Worm (Caenorhabditis elegans) whole organism, L1 larva: ENCODE measurements around the gene F42G2.2.

Experiments used
- C16A3.4 ChIP-seq: fragments of 150-350 bp; optimal IDR thresholded peaks from 2 replicates; lab custom pipeline; 2014; ENCODE audit warnings: missing biosample characterization, missing genetic modification characterization
- aha-1 ChIP-seq: fragments of 150-350 bp; optimal IDR thresholded peaks from 2 replicates; lab custom pipeline; 2014; ENCODE audit warnings: missing biosample characterization, missing genetic modification characterization
- alr-1 ChIP-seq: fragments of 200-800 bp; sonication (Bioruptor generic); optimal IDR thresholded peaks from 2 replicates; lab custom pipeline; 2018; ENCODE audit warnings: borderline replicate concordance, mild to moderate bottlenecking, missing genetic modification characterization, missing compliant biosample characterization
- ama-1 ChIP-seq: fragments of 150-350 bp; optimal IDR thresholded peaks from 2 replicates; lab custom pipeline; 2014
- blmp-1 ChIP-seq: fragments of 150-350 bp; optimal IDR thresholded peaks from 2 replicates; lab custom pipeline; 2014; ENCODE audit warnings: missing biosample characterization, missing genetic modification characterization
- ceh-8 ChIP-seq: fragments of 200-800 bp; sonication (Bioruptor generic); optimal IDR thresholded peaks from 2 replicates; lab custom pipeline; 2018; ENCODE audit warnings: mild to moderate bottlenecking, missing genetic modification characterization, moderate library complexity, missing compliant biosample characterization
- ceh-88 ChIP-seq: fragments of 200-800 bp; sonication (Bioruptor generic); IDR thresholded peaks from 2 replicates; pipeline ENCODE4 v1.3.6; 2022; ENCODE audit warnings: missing genetic modification characterization, missing compliant biosample characterization
- dsc-1 ChIP-seq: sonication (generic microtip); optimal IDR thresholded peaks from 2 replicates; lab custom pipeline; 2016; ENCODE audit warnings: mild to moderate bottlenecking, missing genetic modification characterization, missing compliant biosample characterization
- efl-1 ChIP-seq, 4 experiments: fragments of 150-350 bp; optimal IDR thresholded peaks in 3 of 4; peaks in 1 of 4; 1 replicate in 1 of 4; 2 replicates in 3 of 4; lab custom pipeline; 2014; ENCODE audit warnings: missing biosample characterization in 2 of 4, missing genetic modification characterization in 2 of 4, missing genetic modification reagents in 2 of 4
- egl-27 ChIP-seq, 2 experiments: fragments of 150-350 bp in 1 of 2; sonication (generic microtip); optimal IDR thresholded peaks; 3 replicates each; lab custom pipeline; 2017 to 2018; ENCODE audit warnings: missing biosample characterization in 2 of 2, missing genetic modification characterization in 2 of 2, missing genetic modification reagents in 2 of 2
- ets-5 ChIP-seq: fragments of 200-800 bp; sonication (Bioruptor generic); IDR thresholded peaks from 2 replicates; pipeline ENCODE4 v1.3.6; 2022; ENCODE audit warnings: missing genetic modification characterization, missing compliant biosample characterization
- fkh-10 ChIP-seq: sonication (generic microtip); optimal IDR thresholded peaks from 2 replicates; lab custom pipeline; 2017; ENCODE audit warnings: missing biosample characterization, missing genetic modification reagents, missing genetic modification characterization
- fkh-4 ChIP-seq: sonication (generic microtip); optimal IDR thresholded peaks from 2 replicates; lab custom pipeline; 2016; ENCODE audit warnings: missing compliant biosample characterization, missing genetic modification characterization, borderline replicate concordance
- fos-1 ChIP-seq: fragments of 150-350 bp; optimal IDR thresholded peaks from 2 replicates; lab custom pipeline; 2014; ENCODE audit warnings: missing biosample characterization, missing genetic modification characterization
- grh-1 ChIP-seq: fragments of 200-800 bp; sonication (Bioruptor generic); IDR thresholded peaks from 2 replicates; pipeline ENCODE4 v1.3.6; 2022; ENCODE audit warnings: missing genetic modification reagents, missing genetic modification characterization, missing compliant biosample characterization
- hlh-17 ChIP-seq: fragments of 200-800 bp; sonication (Bioruptor generic); optimal IDR thresholded peaks from 2 replicates; lab custom pipeline; 2018; ENCODE audit warnings: missing genetic modification characterization, mild to moderate bottlenecking, missing compliant biosample characterization, moderate library complexity, borderline replicate concordance
- hpl-2 ChIP-seq: fragments of 150-350 bp; optimal IDR thresholded peaks from 2 replicates; lab custom pipeline; 2014; ENCODE audit warnings: missing biosample characterization, missing genetic modification reagents, missing genetic modification characterization
- irx-1 ChIP-seq: sonication (generic microtip); optimal IDR thresholded peaks from 2 replicates; lab custom pipeline; 2016; ENCODE audit warnings: missing genetic modification characterization, missing compliant biosample characterization
- isw-1 ChIP-seq: fragments of 200-800 bp; sonication (Bioruptor generic); IDR thresholded peaks from 2 replicates; pipeline ENCODE4 v1.3.6; 2022; ENCODE audit warnings: missing genetic modification characterization, missing compliant biosample characterization
- jun-1 ChIP-seq: fragments of 150-350 bp; optimal IDR thresholded peaks from 2 replicates; lab custom pipeline; 2014; ENCODE audit warnings: missing biosample characterization, missing genetic modification reagents, missing genetic modification characterization
- lin-13 ChIP-seq: fragments of 150-350 bp; optimal IDR thresholded peaks from 2 replicates; lab custom pipeline; 2014; ENCODE audit warnings: missing biosample characterization, missing genetic modification reagents, missing genetic modification characterization
- lin-39 ChIP-seq: fragments of 150-350 bp; optimal IDR thresholded peaks from 2 replicates; lab custom pipeline; 2014; ENCODE audit warnings: missing biosample characterization, missing genetic modification reagents, missing genetic modification characterization
- nhr-11 ChIP-seq: fragments of 150-350 bp; optimal IDR thresholded peaks from 2 replicates; lab custom pipeline; 2014; ENCODE audit warnings: missing biosample characterization, missing genetic modification characterization
- nhr-12 ChIP-seq: sonication (generic microtip); optimal IDR thresholded peaks from 2 replicates; lab custom pipeline; 2017; ENCODE audit warnings: missing biosample characterization, missing genetic modification characterization
- nhr-28 ChIP-seq: fragments of 150-350 bp; optimal IDR thresholded peaks from 2 replicates; lab custom pipeline; 2014; ENCODE audit warnings: missing biosample characterization, missing genetic modification characterization
- nhr-71 ChIP-seq: sonication (generic microtip); optimal IDR thresholded peaks from 2 replicates; lab custom pipeline; 2016; ENCODE audit warnings: mild to moderate bottlenecking, missing genetic modification characterization, moderate library complexity, missing compliant biosample characterization
- nhr-77 ChIP-seq: fragments of 150-350 bp; optimal IDR thresholded peaks from 2 replicates; lab custom pipeline; 2014; ENCODE audit warnings: missing biosample characterization, missing genetic modification characterization
- nhr-85 ChIP-seq: sonication (generic microtip); peaks from one replicate; lab custom pipeline; 2016; ENCODE audit warnings: missing genetic modification characterization, inconsistent platforms, missing compliant biosample characterization
- pag-3 ChIP-seq: sonication (generic microtip); optimal IDR thresholded peaks from 2 replicates; lab custom pipeline; 2017; ENCODE audit warnings: missing genetic modification characterization, mild to moderate bottlenecking, missing compliant biosample characterization, antibody characterized with exemption, borderline replicate concordance; ENCODE audit not compliant: insufficient read depth
- pqm-1 ChIP-seq: sonication (generic microtip); optimal IDR thresholded peaks from 3 replicates; lab custom pipeline; 2017; ENCODE audit warnings: missing biosample characterization, missing genetic modification characterization
- rnt-1 ChIP-seq: sonication (generic microtip); optimal IDR thresholded peaks from 2 replicates; lab custom pipeline; 2016; ENCODE audit warnings: mild to moderate bottlenecking, missing genetic modification characterization, moderate library complexity, missing compliant biosample characterization
- snpc-4 ChIP-seq: fragments of 150-350 bp; optimal IDR thresholded peaks from 2 replicates; lab custom pipeline; 2014; ENCODE audit warnings: missing biosample characterization, missing genetic modification characterization
- sox-4 ChIP-seq: sonication (generic microtip); optimal IDR thresholded peaks from 2 replicates; lab custom pipeline; 2016; ENCODE audit warnings: missing genetic modification characterization, missing compliant biosample characterization
- swsn-7 ChIP-seq: sonication (generic microtip); optimal IDR thresholded peaks from 2 replicates; lab custom pipeline; 2016; ENCODE audit warnings: missing genetic modification characterization, missing compliant biosample characterization
- tbx-2 ChIP-seq: sonication (generic microtip); optimal IDR thresholded peaks from 2 replicates; lab custom pipeline; 2016; ENCODE audit warnings: missing genetic modification characterization, missing compliant biosample characterization
- tlp-1 ChIP-seq: fragments of 150-350 bp; optimal IDR thresholded peaks from 2 replicates; lab custom pipeline; 2014; ENCODE audit warnings: missing biosample characterization, missing genetic modification characterization
- unc-130 ChIP-seq: fragments of 150-350 bp; optimal IDR thresholded peaks from 2 replicates; lab custom pipeline; 2017; ENCODE audit warnings: missing biosample characterization, missing genetic modification characterization, inconsistent platforms
- unc-30 ChIP-seq: sonication (generic microtip); optimal IDR thresholded peaks from 2 replicates; lab custom pipeline; 2017; ENCODE audit warnings: missing biosample characterization, missing genetic modification characterization
- zag-1 ChIP-seq: fragments of 150-350 bp; optimal IDR thresholded peaks from 2 replicates; lab custom pipeline; 2014; ENCODE audit warnings: missing biosample characterization, missing genetic modification characterization
- zip-4 ChIP-seq: fragments of 200-800 bp; sonication (Bioruptor generic); optimal IDR thresholded peaks from 2 replicates; lab custom pipeline; 2018; ENCODE audit warnings: mild to moderate bottlenecking, missing genetic modification characterization, moderate library complexity, missing compliant biosample characterization
- ztf-11 ChIP-seq, 2 experiments: sonication (generic microtip); optimal IDR thresholded peaks; 2 replicates each; lab custom pipeline; 2016 to 2017; ENCODE audit warnings: missing genetic modification characterization in 2 of 2, missing biosample characterization in 1 of 2, missing compliant biosample characterization in 1 of 2
- ztf-4 ChIP-seq: fragments of 150-350 bp; optimal IDR thresholded peaks from 2 replicates; lab custom pipeline; 2014; ENCODE audit warnings: missing biosample characterization, missing genetic modification characterization

F42G2.2 gene

ce11 chrII:2383334-2383733 lies 38.7 kb upstream of the F42G2.2 start, which contains the start of gene F16G10.8:
Gene F16G10.8 (minus strand): TSS chrII:2383434.
- TF ChIP-seq alr-1 (tag; lab: Kevin White, UChicago) (no peak), swsn-7 (tag; lab: Kevin White, UChicago) (no peak), egl-27 (tag; optimal IDR thresholded peaks at IDR 0.05; lab: Kevin White, UChicago) (no peak), unc-30 (tag; lab: Kevin White, UChicago) (no peak), zag-1 (no peak), dsc-1 (tag; lab: Kevin White, UChicago) (no peak), efl-1 (optimal IDR thresholded peaks at IDR 0.05; lab: Kevin White, UChicago) (no peak), efl-1 (GFP tag; optimal IDR thresholded peaks at IDR 0.05 in 1 of 2; lab: Kevin White, UChicago) (no peak), rnt-1 (tag; lab: Kevin White, UChicago) (no peak), ets-5 (GFP tag; lab: Robert Waterston, UW) (no peak), isw-1 (GFP tag; lab: Robert Waterston, UW) (no peak), ztf-4 (tag; lab: Kevin White, UChicago) (no peak), nhr-71 (no peak), tbx-2 (tag; lab: Kevin White, UChicago) (no peak)
- TF ChIP-seq, all 84 proteins: peak for 0

DNA sequence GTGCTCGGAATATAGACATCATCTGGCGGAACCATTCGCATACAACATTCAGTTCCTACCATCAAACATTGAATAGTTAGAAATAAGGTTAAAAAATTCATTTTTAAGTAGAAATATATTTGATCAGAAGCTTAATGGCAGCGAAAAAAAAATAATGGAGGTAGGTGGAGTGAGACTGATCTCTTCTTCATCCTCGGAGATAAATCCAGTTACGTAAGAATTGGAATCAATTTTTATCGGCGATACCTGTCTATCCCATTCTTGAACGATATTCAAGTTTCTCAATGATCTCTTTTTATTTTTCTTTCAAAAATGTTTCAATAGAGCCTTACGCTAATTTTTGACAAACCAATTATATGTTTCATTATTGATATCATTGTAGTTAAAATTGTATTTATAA lies 36.5 kb upstream of the F42G2.2 start, which contains the start of gene F16G10.9:
F16G10.9 (minus strand) TSS at position 101 of the 400 bp plus-strand sequence.
- TF ChIP-seq jun-1 (tag; lab: Kevin White, UChicago) (no peak), nhr-11 (tag; lab: Kevin White, UChicago) (no peak), hlh-17 (no peak), aha-1 (tag; lab: Kevin White, UChicago) (no peak), nhr-28 (tag; lab: Kevin White, UChicago) (no peak), ceh-8 (GFP tag; lab: Kevin White, UChicago) (no peak), nhr-12 (no peak), fos-1 (tag; lab: Kevin White, UChicago) (no peak), tlp-1 (no peak), pqm-1 (tag; lab: Kevin White, UChicago) (no peak), sox-4 (tag; lab: Kevin White, UChicago) (no peak), grh-1 (no peak), zag-1 (no peak), ceh-88 (no peak), ztf-11 (tag; optimal IDR thresholded peaks at IDR 0.05; lab: Kevin White, UChicago) (no peak), unc-130 (tag; lab: Kevin White, UChicago) (no peak), lin-39 (no peak), snpc-4 (tag; lab: Kevin White, UChicago) (no peak), ama-1 (lab: Kevin White, UChicago) (no peak), nhr-85 (tag; lab: Kevin White, UChicago) (no peak)

ce11 chrII:2390884-2391283 lies 31.1 kb upstream of the F42G2.2 start, which contains the start of gene F16G10.10:
Gene F16G10.10 (minus strand): TSS chrII:2390984.
- TF ChIP-seq snpc-4 (tag; lab: Kevin White, UChicago) (no peak), nhr-71 (no peak), hpl-2 (GFP tag; lab: Kevin White, UChicago) (no peak), zag-1 (no peak), C16A3.4 (tag; lab: Kevin White, UChicago) (no peak), pag-3 (tag; lab: Kevin White, UChicago) (no peak), fkh-4 (tag; lab: Kevin White, UChicago) (no peak), lin-13 (GFP tag; lab: Kevin White, UChicago) (no peak), blmp-1 (tag; lab: Kevin White, UChicago) (no peak), ceh-8 (GFP tag; lab: Kevin White, UChicago) (no peak), nhr-77 (tag; lab: Kevin White, UChicago) (no peak), pqm-1 (tag; lab: Kevin White, UChicago) (no peak), efl-1 (optimal IDR thresholded peaks at IDR 0.05; lab: Kevin White, UChicago) (no peak), efl-1 (GFP tag; optimal IDR thresholded peaks at IDR 0.05 in 1 of 2; lab: Kevin White, UChicago) (no peak), irx-1 (tag; lab: Kevin White, UChicago) (no peak), fkh-10 (GFP tag; lab: Kevin White, UChicago) (no peak), zip-4 (GFP tag; lab: Kevin White, UChicago) (no peak)
